Fruit fly (Drosophila melanogaster) whole organism, wandering third instar larva: ENCODE measurements around the gene sba.

ENCODE experiments used
- Abd-B ChIP-seq: fragments of >200 bp; optimal IDR thresholded peaks from 2 replicates; lab custom pipeline; 2017; ENCODE audit warnings: missing biosample characterization, missing genetic modification characterization
- Hr78 ChIP-seq: fragments of >200 bp; optimal IDR thresholded peaks from 2 replicates; lab custom pipeline; 2017; ENCODE audit warnings: missing biosample characterization, missing genetic modification characterization
- br ChIP-seq: fragments of 200-800 bp; sonication (Bioruptor generic); optimal IDR thresholded peaks from 2 replicates; lab custom pipeline; 2016; ENCODE audit warnings: missing biosample characterization, missing genetic modification characterization
- dl ChIP-seq, 2 experiments: fragments of 175-275, 200-275 bp in 1 of 2; fragments of 200-275 bp in 1 of 2; sonication (Bioruptor generic); optimal IDR thresholded peaks; lab custom pipeline; 2018; ENCODE audit warnings: mild to moderate bottlenecking in 2 of 2, missing biosample characterization in 2 of 2, missing genetic modification characterization in 2 of 2, moderate library complexity in 2 of 2; ENCODE audit not compliant: partially characterized antibody in 2 of 2, insufficient read depth in 1 of 2
- woc ChIP-seq: sonication (Bioruptor generic); optimal IDR thresholded peaks from 2 replicates; lab custom pipeline; 2016; ENCODE audit warnings: missing biosample characterization, mild to moderate bottlenecking, missing genetic modification characterization

dm6 chr3R:23877606-23878317 is 45.0 kb downstream of the sba start:
- no peak for TF ChIP-seq woc (GFP tag; lab: Kevin White, UChicago)
- TF ChIP-seq Abd-B (GFP tag; lab: Kevin White, UChicago): no peak
- TF ChIP-seq Hr78 (GFP tag; lab: Kevin White, UChicago): no peak
- no peak for TF ChIP-seq dl (GFP tag; optimal IDR thresholded peaks at IDR 0.05; lab: Kevin White, UChicago; ENCODE audit: insufficient read depth in 1 of 2, partially characterized antibody in 2 of 2)
- TF ChIP-seq br (GFP tag; lab: Kevin White, UChicago): no peak
